Fruit fly (Drosophila melanogaster) whole organism, embryonic: ENCODE measurements around the gene dmGlut.

Source experiments
- Adf1 ChIP-seq: fragments of 200-800 bp; sonication (Bioruptor generic); IDR thresholded peaks from 2 replicates; pipeline ENCODE4 v1.3.6; 2022; ENCODE audit warnings: missing biosample characterization, missing genetic modification characterization
- Asciz ChIP-seq: fragments of 200-800 bp; sonication (Bioruptor generic); optimal IDR thresholded peaks from 2 replicates; lab custom pipeline; 2017; ENCODE audit warnings: missing biosample characterization, mild to moderate bottlenecking, missing genetic modification characterization, missing genetic modification reagents
- Blimp-1 ChIP-seq: fragments of 200-800 bp; sonication (Bioruptor generic); optimal IDR thresholded peaks from 3 replicates; lab custom pipeline; 2018; ENCODE audit warnings: missing biosample characterization, missing genetic modification characterization, mild to moderate bottlenecking, moderate library complexity, missing genetic modification reagents
- CG10321 ChIP-seq: fragments of 200-800 bp; sonication (Bioruptor generic); IDR thresholded peaks from 2 replicates; pipeline ENCODE4 v1.3.6; 2022; ENCODE audit warnings: missing biosample characterization, missing genetic modification characterization
- CG12104 ChIP-seq: fragments of 200-800 bp; sonication (Bioruptor generic); optimal IDR thresholded peaks from 3 replicates; lab custom pipeline; 2016; ENCODE audit warnings: missing biosample characterization, missing genetic modification characterization
- CG12155 ChIP-seq: fragments of 200-800 bp; sonication (Bioruptor generic); optimal IDR thresholded peaks from 3 replicates; lab custom pipeline; 2016; ENCODE audit warnings: missing biosample characterization, missing genetic modification characterization
- CG13123 ChIP-seq: fragments of 200-800 bp; sonication (Bioruptor generic); optimal IDR thresholded peaks from 2 replicates; lab custom pipeline; 2016; ENCODE audit warnings: missing biosample characterization, missing genetic modification characterization
- CG14441 ChIP-seq: fragments of 200-800 bp; sonication (Bioruptor generic); IDR thresholded peaks from 2 replicates; pipeline ENCODE4 v1.3.6; 2022; ENCODE audit warnings: missing biosample characterization, missing genetic modification characterization
- CG1529 ChIP-seq: fragments of 200-800 bp; sonication (Bioruptor generic); optimal IDR thresholded peaks from 3 replicates; lab custom pipeline; 2018; ENCODE audit warnings: missing biosample characterization, missing genetic modification characterization
- CG1602 ChIP-seq: fragments of 200-800 bp; sonication (Bioruptor generic); optimal IDR thresholded peaks from 3 replicates; lab custom pipeline; 2016; ENCODE audit warnings: missing biosample characterization, missing genetic modification characterization
- CG18011 ChIP-seq: fragments of 200-800 bp; sonication (Bioruptor generic); optimal IDR thresholded peaks from 2 replicates; lab custom pipeline; 2017; ENCODE audit warnings: missing biosample characterization, missing genetic modification characterization, mild to moderate bottlenecking, moderate library complexity, missing genotype
- CG1832 ChIP-seq: fragments of 200-800 bp; sonication (Bioruptor generic); optimal IDR thresholded peaks from 2 replicates; lab custom pipeline; 2017; ENCODE audit warnings: missing biosample characterization, mild to moderate bottlenecking, missing genetic modification characterization, inconsistent platforms
- CG2116 ChIP-seq: fragments of 200-800 bp; sonication (Bioruptor generic); optimal IDR thresholded peaks from 3 replicates; lab custom pipeline; 2018; ENCODE audit warnings: missing biosample characterization, mild to moderate bottlenecking, missing genetic modification characterization
- CG2678 ChIP-seq: fragments of 200-800 bp; sonication (Bioruptor generic); optimal IDR thresholded peaks from 3 replicates; lab custom pipeline; 2019; ENCODE audit warnings: missing biosample characterization, mild to moderate bottlenecking, missing genetic modification characterization, moderate library complexity
- CG31441 ChIP-seq: fragments of 200-800 bp; sonication (Bioruptor generic); IDR thresholded peaks from 2 replicates; pipeline ENCODE4 v1.3.6; 2022; ENCODE audit warnings: missing biosample characterization, missing genetic modification characterization
- CG3163 ChIP-seq: fragments of 200-800 bp; sonication (Bioruptor generic); optimal IDR thresholded peaks from 3 replicates; lab custom pipeline; 2016; ENCODE audit warnings: missing biosample characterization, missing genetic modification characterization
- CG3407 ChIP-seq: fragments of 200-800 bp; sonication (Bioruptor generic); optimal IDR thresholded peaks from 2 replicates; lab custom pipeline; 2018; ENCODE audit warnings: missing biosample characterization, mild to moderate bottlenecking, missing genetic modification characterization
- CG8924 ChIP-seq: fragments of 200-800 bp; optimal IDR thresholded peaks from 3 replicates; lab custom pipeline; 2019; ENCODE audit warnings: missing biosample characterization, mild to moderate bottlenecking, missing genetic modification characterization, moderate library complexity
- CG9215 ChIP-seq: fragments of 200-800 bp; sonication (Bioruptor generic); IDR thresholded peaks from 2 replicates; pipeline ENCODE4 v1.3.6; 2022; ENCODE audit warnings: missing biosample characterization, missing genetic modification characterization
- CG9727 ChIP-seq: fragments of 200-800 bp; sonication (Bioruptor generic); optimal IDR thresholded peaks from 3 replicates; lab custom pipeline; 2017; ENCODE audit warnings: missing biosample characterization, mild to moderate bottlenecking, missing genetic modification characterization
- D19A ChIP-seq: fragments of 200-800 bp; optimal IDR thresholded peaks from 3 replicates; lab custom pipeline; 2019; ENCODE audit warnings: missing biosample characterization, mild to moderate bottlenecking, missing genetic modification characterization, moderate library complexity
- D19B ChIP-seq: fragments of 200-800 bp; sonication (Bioruptor generic); optimal IDR thresholded peaks from 2 replicates; lab custom pipeline; 2017; ENCODE audit warnings: missing biosample characterization, mild to moderate bottlenecking, missing genetic modification characterization
- Dad ChIP-seq: fragments of 200-800 bp; sonication (Bioruptor generic); optimal IDR thresholded peaks from 3 replicates; lab custom pipeline; 2016; ENCODE audit warnings: missing biosample characterization, missing genetic modification characterization
- Deaf1 ChIP-seq: fragments of 200-800 bp; optimal IDR thresholded peaks from 3 replicates; lab custom pipeline; 2019; ENCODE audit warnings: missing biosample characterization, mild to moderate bottlenecking, missing genetic modification characterization, moderate library complexity
- Elba2 ChIP-seq: fragments of 200-800 bp; sonication (Bioruptor generic); optimal IDR thresholded peaks from 3 replicates; lab custom pipeline; 2016; ENCODE audit warnings: missing biosample characterization, missing genetic modification characterization
- Ets97D ChIP-seq: fragments of 200-800 bp; sonication (Bioruptor generic); optimal IDR thresholded peaks from 3 replicates; lab custom pipeline; 2016; ENCODE audit warnings: missing biosample characterization, missing genetic modification characterization
- HLH3B ChIP-seq: fragments of 200-800 bp; sonication (Bioruptor generic); IDR thresholded peaks from 2 replicates; pipeline ENCODE4 v1.3.6; 2022; ENCODE audit warnings: missing biosample characterization, missing genetic modification characterization
- MESR4 ChIP-seq: fragments of 200-800 bp; sonication (Bioruptor generic); optimal IDR thresholded peaks from 2 replicates; lab custom pipeline; 2018; ENCODE audit warnings: missing biosample characterization, mild to moderate bottlenecking, missing genetic modification characterization, moderate library complexity
- Nf-YC ChIP-seq: fragments of 200-800 bp; optimal IDR thresholded peaks from 3 replicates; lab custom pipeline; 2019; ENCODE audit warnings: missing biosample characterization, mild to moderate bottlenecking, missing genetic modification characterization, moderate library complexity
- Sry-β ChIP-seq: fragments of 200-800 bp; sonication (Bioruptor generic); optimal IDR thresholded peaks from 2 replicates; lab custom pipeline; 2018; ENCODE audit warnings: missing biosample characterization, mild to moderate bottlenecking, missing genetic modification characterization, moderate library complexity
- Xbp1 ChIP-seq: fragments of 200-800 bp; sonication (Bioruptor generic); optimal IDR thresholded peaks from 3 replicates; lab custom pipeline; 2016; ENCODE audit warnings: missing biosample characterization, mild to moderate bottlenecking, missing genetic modification characterization
- danr ChIP-seq: fragments of 200-800 bp; sonication (Bioruptor generic); IDR thresholded peaks from 2 replicates; pipeline ENCODE4 v1.3.6; 2022; ENCODE audit warnings: missing biosample characterization, missing genetic modification characterization
- ems ChIP-seq: fragments of 200-800 bp; sonication (Bioruptor generic); optimal IDR thresholded peaks from 3 replicates; lab custom pipeline; 2016; ENCODE audit warnings: missing biosample characterization, missing genetic modification characterization
- fd102C ChIP-seq: fragments of 200-800 bp; sonication (Bioruptor generic); optimal IDR thresholded peaks from 2 replicates; lab custom pipeline; 2018; ENCODE audit warnings: missing biosample characterization, mild to moderate bottlenecking, missing genetic modification characterization, moderate library complexity
- fd96Cb ChIP-seq: fragments of 200-800 bp; sonication (Bioruptor generic); optimal IDR thresholded peaks from 2 replicates; lab custom pipeline; 2018; ENCODE audit warnings: missing biosample characterization, mild to moderate bottlenecking, missing genetic modification characterization, moderate library complexity
- gce ChIP-seq: fragments of 200-800 bp; sonication (Bioruptor generic); IDR thresholded peaks from 3 replicates; pipeline ENCODE4 v1.3.6; 2022; ENCODE audit warnings: missing biosample characterization, missing genetic modification characterization
- gfzf ChIP-seq: fragments of 200-800 bp; sonication (Bioruptor generic); optimal IDR thresholded peaks from 2 replicates; lab custom pipeline; 2016; ENCODE audit warnings: missing biosample characterization, mild to moderate bottlenecking, missing genetic modification characterization, moderate library complexity
- gro ChIP-seq: fragments of 200-800 bp; sonication (Bioruptor generic); optimal IDR thresholded peaks from 2 replicates; lab custom pipeline; 2016; ENCODE audit warnings: missing biosample characterization, missing genetic modification characterization
- gt ChIP-seq: fragments of 200-800 bp; sonication (Bioruptor generic); IDR thresholded peaks from 2 replicates; pipeline ENCODE4 v1.3.6; 2022; ENCODE audit warnings: missing biosample characterization, missing genetic modification characterization
- jigr1 ChIP-seq: fragments of 200-800 bp; sonication (Bioruptor generic); IDR thresholded peaks from 3 replicates; pipeline ENCODE4 v1.3.6; 2022; ENCODE audit warnings: missing biosample characterization, missing genetic modification characterization
- jumu ChIP-seq: fragments of 200-800 bp; sonication (Bioruptor generic); optimal IDR thresholded peaks from 3 replicates; lab custom pipeline; 2016; ENCODE audit warnings: missing biosample characterization, missing genetic modification characterization
- pb ChIP-seq: fragments of 200-800 bp; sonication (Bioruptor generic); optimal IDR thresholded peaks from 3 replicates; lab custom pipeline; 2016; ENCODE audit warnings: missing biosample characterization, missing genetic modification characterization
- pnt ChIP-seq: fragments of 200-800 bp; sonication (Bioruptor generic); optimal IDR thresholded peaks from 3 replicates; lab custom pipeline; 2016; ENCODE audit warnings: missing biosample characterization, missing genetic modification characterization
- row ChIP-seq: fragments of 200-800 bp; sonication (Bioruptor generic); IDR thresholded peaks from 3 replicates; pipeline ENCODE4 v1.3.6; 2022; ENCODE audit warnings: missing biosample characterization, missing genetic modification characterization
- sc ChIP-seq, 3 experiments: fragments of >200 bp in 2 of 3; fragments of 200-800 bp in 1 of 3; sonication (Bioruptor generic) in 1 of 3; optimal IDR thresholded peaks; 2 replicates in 2 of 3; 3 replicates in 1 of 3; lab custom pipeline; 2017; ENCODE audit warnings: mild to moderate bottlenecking in 1 of 3, missing biosample characterization in 1 of 3, missing genetic modification characterization in 1 of 3, missing genetic modification reagents in 1 of 3
- sd ChIP-seq: fragments of 200-800 bp; sonication (Bioruptor generic); optimal IDR thresholded peaks from 3 replicates; lab custom pipeline; 2018; ENCODE audit warnings: missing biosample characterization, mild to moderate bottlenecking, missing genetic modification characterization, moderate library complexity
- sisA ChIP-seq: fragments of 200-800 bp; sonication (Bioruptor generic); IDR thresholded peaks from 2 replicates; pipeline ENCODE4 v1.3.6; 2022; ENCODE audit warnings: missing biosample characterization, missing genetic modification characterization
- sug ChIP-seq: fragments of 200-800 bp; optimal IDR thresholded peaks from 2 replicates; lab custom pipeline; 2019; ENCODE audit warnings: missing biosample characterization, mild to moderate bottlenecking, missing genetic modification characterization, moderate library complexity
- tgo ChIP-seq: fragments of 200-800 bp; sonication (Bioruptor generic); IDR thresholded peaks from 3 replicates; pipeline ENCODE4 v1.3.6; 2022; ENCODE audit warnings: missing biosample characterization, missing genetic modification characterization
- tll ChIP-seq, 2 experiments: fragments of 200-800 bp in 1 of 2; fragments of >200 bp in 1 of 2; sonication (Bioruptor generic) in 1 of 2; optimal IDR thresholded peaks; 2 replicates each; lab custom pipeline; 2017 to 2019; ENCODE audit warnings: missing biosample characterization in 2 of 2, missing genetic modification characterization in 2 of 2, mild to moderate bottlenecking in 1 of 2, moderate library complexity in 1 of 2
- zfh1 ChIP-seq: fragments of 200-800 bp; sonication (Bioruptor generic); IDR thresholded peaks from 3 replicates; pipeline ENCODE4 v1.3.6; 2022; ENCODE audit warnings: missing biosample characterization, missing genetic modification characterization

dmGlut gene

DNA sequence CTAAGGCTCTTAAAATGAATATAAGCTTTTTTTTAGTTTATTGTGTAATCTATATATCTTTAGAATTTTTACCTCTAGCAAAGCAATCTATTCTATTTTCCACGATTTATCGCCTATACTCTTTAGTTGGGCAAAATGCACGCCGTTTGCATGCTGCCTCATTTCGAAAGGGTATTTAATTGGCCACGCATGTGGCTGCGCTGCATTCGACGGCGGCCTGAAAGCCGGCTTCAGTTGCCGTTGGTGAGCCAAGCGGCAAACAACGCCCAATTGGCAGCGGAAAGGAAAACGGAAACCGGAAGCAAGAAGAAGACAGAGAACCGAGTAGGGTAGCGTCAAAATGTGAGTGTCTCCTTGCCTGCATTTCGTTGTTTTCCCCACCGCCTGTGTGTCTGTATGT is 48.6 kb downstream of the dmGlut start, which contains the start of gene CG14947 (continued):
- TF ChIP-seq tgo (GFP tag; lab: Robert Waterston, UW) (0 out of 3 replicates have a peak, but pooled peaks have one; percentile 14), CG2678 (no peak), CG31441 (GFP tag; lab: Robert Waterston, UW) (no peak), Dad (GFP tag; lab: Kevin White, UChicago) (no peak), zfh1 (GFP tag; lab: Robert Waterston, UW) (no peak), gce (GFP tag; lab: Robert Waterston, UW) (0 out of 3 replicates have a peak, but pooled peaks have one; percentile 18), D19A (peak; percentile 88), CG1529 (GFP tag; lab: Kevin White, UChicago) (no peak), CG10321 (GFP tag; lab: Robert Waterston, UW) (no peak), CG9215 (GFP tag; lab: Robert Waterston, UW) (no peak), MESR4 (GFP tag; lab: Kevin White, UChicago) (no peak), pb (GFP tag; lab: Kevin White, UChicago) (no peak), danr (GFP tag; lab: Robert Waterston, UW) (no peak), jumu (no peak), jigr1 (GFP tag; lab: Robert Waterston, UW) (no peak), CG3163 (GFP tag; lab: Kevin White, UChicago) (no peak), CG13123 (GFP tag; lab: Kevin White, UChicago) (no peak), gro (GFP tag; lab: Kevin White, UChicago) (no peak), Ets97D (GFP tag; lab: Kevin White, UChicago) (peak; percentile 76), Elba2 (GFP tag; lab: Kevin White, UChicago) (peak; percentile 57), sc (optimal IDR thresholded peaks at IDR 0.05; lab: Kevin White, UChicago) (no peak), sc (GFP tag; optimal IDR thresholded peaks at IDR 0.05; lab: Kevin White, UChicago) (no peak), CG1832 (no peak), gt (GFP tag; lab: Robert Waterston, UW) (no peak), Deaf1 (tag; lab: Kevin White, UChicago) (no peak), Blimp-1 (GFP tag; lab: Kevin White, UChicago) (peak; percentile 42), CG3407 (GFP tag; lab: Kevin White, UChicago) (no peak), sisA (GFP tag; lab: Robert Waterston, UW) (no peak), Xbp1 (GFP tag; lab: Kevin White, UChicago) (peak; percentile 13), Adf1 (GFP tag; lab: Robert Waterston, UW) (no peak), CG1602 (GFP tag; lab: Kevin White, UChicago) (no peak), tll (GFP tag; optimal IDR thresholded peaks at IDR 0.05; lab: Kevin White, UChicago) (no peak), CG18011 (GFP tag; lab: Kevin White, UChicago) (no peak), CG9727 (GFP tag; lab: Kevin White, UChicago) (peak; percentile 29), row (GFP tag; lab: Robert Waterston, UW) (peak; percentile 36; the same call in 1 of the 3 replicates), Sry-β (no peak), CG8924 (tag; lab: Kevin White, UChicago) (no peak), pnt (GFP tag; lab: Kevin White, UChicago) (no peak), CG12104 (GFP tag; lab: Kevin White, UChicago) (no peak), HLH3B (GFP tag; lab: Robert Waterston, UW) (no peak), CG2116 (GFP tag; lab: Kevin White, UChicago) (no peak), ems (GFP tag; lab: Kevin White, UChicago) (no peak), sd (tag; lab: Kevin White, UChicago) (no peak), fd96Cb (tag; lab: Kevin White, UChicago) (no peak), Nf-YC (tag; lab: Kevin White, UChicago) (no peak), D19B (no peak), CG14441 (GFP tag; lab: Robert Waterston, UW) (no peak), fd102C (GFP tag; lab: Kevin White, UChicago) (peak; percentile 52), Asciz (GFP tag; lab: Kevin White, UChicago) (no peak), sug (tag; lab: Kevin White, UChicago) (no peak), CG12155 (GFP tag; lab: Kevin White, UChicago) (no peak), gfzf (no peak)
